Fruit fly (Drosophila melanogaster) whole organism, embryonic: ENCODE measurements around the gene CG4988.

Source experiments
- Abd-B ChIP-seq: fragments of 200-800 bp; sonication (Bioruptor generic); optimal IDR thresholded peaks from 2 replicates; lab custom pipeline; 2018; ENCODE audit warnings: missing biosample characterization, mild to moderate bottlenecking, missing genetic modification characterization, moderate library complexity
- CG10147 ChIP-seq: fragments of 200-800 bp; sonication (Bioruptor generic); optimal IDR thresholded peaks from 2 replicates; lab custom pipeline; 2019; ENCODE audit warnings: missing biosample characterization, mild to moderate bottlenecking, missing genetic modification characterization, moderate library complexity
- CG10209 ChIP-seq: fragments of 200-800 bp; sonication (Bioruptor generic); optimal IDR thresholded peaks from 3 replicates; lab custom pipeline; 2017; ENCODE audit warnings: missing biosample characterization, mild to moderate bottlenecking, missing genetic modification characterization, missing genetic modification reagents
- CG12071 ChIP-seq: fragments of 200-800 bp; sonication (Bioruptor generic); optimal IDR thresholded peaks from 3 replicates; lab custom pipeline; 2018; ENCODE audit warnings: missing biosample characterization, mild to moderate bottlenecking, missing genetic modification characterization
- CG17802 ChIP-seq: fragments of 200-800 bp; sonication (Bioruptor generic); optimal IDR thresholded peaks from 2 replicates; lab custom pipeline; 2018; ENCODE audit warnings: missing biosample characterization, mild to moderate bottlenecking, missing genetic modification characterization, moderate library complexity
- CG18476 ChIP-seq: fragments of 200-800 bp; sonication (Bioruptor generic); optimal IDR thresholded peaks from 2 replicates; lab custom pipeline; 2016; ENCODE audit warnings: missing biosample characterization, mild to moderate bottlenecking, missing genetic modification characterization
- CG2199 ChIP-seq: fragments of 200-800 bp; sonication (Bioruptor generic); IDR thresholded peaks from 3 replicates; pipeline ENCODE4 v1.3.6; 2022; ENCODE audit warnings: missing biosample characterization, missing genetic modification characterization
- CG3847 ChIP-seq: fragments of 200-800 bp; sonication (Bioruptor generic); IDR thresholded peaks from 2 replicates; pipeline ENCODE4 v1.3.6; 2022; ENCODE audit warnings: missing biosample characterization, missing genetic modification characterization
- CG4617 ChIP-seq: fragments of 200-800 bp; sonication (Bioruptor generic); optimal IDR thresholded peaks from 3 replicates; lab custom pipeline; 2016; ENCODE audit warnings: missing biosample characterization, missing genetic modification characterization, borderline replicate concordance
- CG7987 ChIP-seq: fragments of 200-800 bp; sonication (Bioruptor generic); optimal IDR thresholded peaks from 2 replicates; lab custom pipeline; 2018; ENCODE audit warnings: missing biosample characterization, mild to moderate bottlenecking, missing genetic modification characterization, moderate library complexity
- Camta ChIP-seq: fragments of 200-800 bp; sonication (Bioruptor generic); optimal IDR thresholded peaks from 2 replicates; lab custom pipeline; 2016; ENCODE audit warnings: missing biosample characterization, missing genetic modification characterization
- Deaf1 ChIP-seq: fragments of 200-800 bp; optimal IDR thresholded peaks from 3 replicates; lab custom pipeline; 2019; ENCODE audit warnings: missing biosample characterization, mild to moderate bottlenecking, missing genetic modification characterization, moderate library complexity
- Dll ChIP-seq: fragments of 200-800 bp; sonication (Bioruptor generic); IDR thresholded peaks from 4 replicates; pipeline ENCODE4 v1.3.6; 2022; ENCODE audit warnings: missing biosample characterization, missing genetic modification characterization; ENCODE audit not compliant: partially characterized antibody
- Elba2 ChIP-seq: fragments of 200-800 bp; sonication (Bioruptor generic); optimal IDR thresholded peaks from 3 replicates; lab custom pipeline; 2016; ENCODE audit warnings: missing biosample characterization, missing genetic modification characterization
- H2.0 ChIP-seq: fragments of 200-800 bp; sonication (Bioruptor generic); IDR thresholded peaks from 2 replicates; pipeline ENCODE4 v1.3.6; 2022; ENCODE audit warnings: missing biosample characterization, missing genetic modification characterization
- HLH4C ChIP-seq: fragments of 200-800 bp; sonication (Bioruptor generic); IDR thresholded peaks from 3 replicates; pipeline ENCODE4 v1.3.6; 2022; ENCODE audit warnings: missing biosample characterization, missing genetic modification characterization; ENCODE audit not compliant: partially characterized antibody
- Hand ChIP-seq: fragments of 200-800 bp; sonication (Bioruptor generic); optimal IDR thresholded peaks from 2 replicates; lab custom pipeline; 2017; ENCODE audit warnings: mild to moderate bottlenecking, missing biosample characterization, missing genetic modification reagents, missing genetic modification characterization
- Hmr ChIP-seq: fragments of 200-800 bp; sonication (Bioruptor generic); optimal IDR thresholded peaks from 3 replicates; lab custom pipeline; 2017; ENCODE audit warnings: mild to moderate bottlenecking, missing biosample characterization, missing genetic modification reagents, missing genetic modification characterization
- Hr78 ChIP-seq, 2 experiments: fragments of 200-800 bp in 1 of 2; fragments of >200 bp in 1 of 2; sonication (Bioruptor generic) in 1 of 2; optimal IDR thresholded peaks; 2 replicates each; lab custom pipeline; 2017 to 2019; ENCODE audit warnings: missing biosample characterization in 2 of 2, missing genetic modification characterization in 2 of 2, mild to moderate bottlenecking in 1 of 2, moderate library complexity in 1 of 2
- NC2α ChIP-seq: fragments of 200-800 bp; sonication (Bioruptor generic); optimal IDR thresholded peaks from 2 replicates; lab custom pipeline; 2016; ENCODE audit warnings: missing biosample characterization, missing genetic modification characterization
- NFAT ChIP-seq: fragments of 200-800 bp; sonication (Bioruptor generic); IDR thresholded peaks from 2 replicates; pipeline ENCODE4 v1.3.6; 2022; ENCODE audit warnings: missing biosample characterization, missing genetic modification characterization
- YL-1 ChIP-seq: fragments of 200-800 bp; sonication (Bioruptor generic); optimal IDR thresholded peaks from 3 replicates; lab custom pipeline; 2017; ENCODE audit warnings: missing biosample characterization, mild to moderate bottlenecking, missing genetic modification characterization
- ac ChIP-seq: fragments of 200-800 bp; sonication (Bioruptor generic); optimal IDR thresholded peaks from 3 replicates; lab custom pipeline; 2017; ENCODE audit warnings: missing biosample characterization, mild to moderate bottlenecking, missing genetic modification characterization
- bigmax ChIP-seq: fragments of 200-800 bp; sonication (Bioruptor generic); optimal IDR thresholded peaks from 2 replicates; lab custom pipeline; 2018; ENCODE audit warnings: missing biosample characterization, mild to moderate bottlenecking, missing genetic modification characterization
- cas ChIP-seq: fragments of 200-800 bp; sonication (Bioruptor generic); IDR thresholded peaks from 2 replicates; pipeline ENCODE4 v1.3.6; 2022; ENCODE audit warnings: missing biosample characterization, missing genetic modification characterization
- crol ChIP-seq: fragments of 200-800 bp; sonication (Bioruptor generic); IDR thresholded peaks from 2 replicates; pipeline ENCODE4 v1.3.6; 2022; ENCODE audit warnings: missing biosample characterization, missing genetic modification characterization
- da ChIP-seq: fragments of 200-800 bp; sonication (Bioruptor generic); optimal IDR thresholded peaks from 2 replicates; lab custom pipeline; 2016; ENCODE audit warnings: missing biosample characterization, missing genetic modification characterization
- mirr ChIP-seq: fragments of 200-800 bp; sonication (Bioruptor generic); optimal IDR thresholded peaks from 3 replicates; lab custom pipeline; 2018; ENCODE audit warnings: missing biosample characterization, mild to moderate bottlenecking, missing genetic modification characterization
- mld ChIP-seq: fragments of 200-800 bp; sonication (Bioruptor generic); IDR thresholded peaks from 3 replicates; pipeline ENCODE4 v1.3.6; 2022; ENCODE audit warnings: missing biosample characterization, missing genetic modification characterization; ENCODE audit not compliant: partially characterized antibody
- peb ChIP-seq: fragments of 200-800 bp; sonication (Bioruptor generic); IDR thresholded peaks from 2 replicates; pipeline ENCODE4 v1.3.6; 2022; ENCODE audit warnings: missing biosample characterization, missing genetic modification characterization
- sim ChIP-seq: fragments of 200-800 bp; sonication (Bioruptor generic); IDR thresholded peaks from 2 replicates; pipeline ENCODE4 v1.3.6; 2022; ENCODE audit warnings: missing biosample characterization, missing genetic modification characterization
- stwl ChIP-seq: fragments of 200-800 bp; sonication (Bioruptor generic); optimal IDR thresholded peaks from 3 replicates; lab custom pipeline; 2018; ENCODE audit warnings: missing biosample characterization, mild to moderate bottlenecking, missing genetic modification characterization, moderate library complexity
- unpg ChIP-seq: fragments of 200-800 bp; sonication (Bioruptor generic); optimal IDR thresholded peaks from 3 replicates; lab custom pipeline; 2018; ENCODE audit warnings: missing biosample characterization, mild to moderate bottlenecking, missing genetic modification characterization, moderate library complexity
- zf30C ChIP-seq: fragments of 200-800 bp; sonication (Bioruptor generic); optimal IDR thresholded peaks from 3 replicates; lab custom pipeline; 2018; ENCODE audit warnings: missing biosample characterization, mild to moderate bottlenecking, missing genetic modification characterization

Gene CG4988

DNA sequence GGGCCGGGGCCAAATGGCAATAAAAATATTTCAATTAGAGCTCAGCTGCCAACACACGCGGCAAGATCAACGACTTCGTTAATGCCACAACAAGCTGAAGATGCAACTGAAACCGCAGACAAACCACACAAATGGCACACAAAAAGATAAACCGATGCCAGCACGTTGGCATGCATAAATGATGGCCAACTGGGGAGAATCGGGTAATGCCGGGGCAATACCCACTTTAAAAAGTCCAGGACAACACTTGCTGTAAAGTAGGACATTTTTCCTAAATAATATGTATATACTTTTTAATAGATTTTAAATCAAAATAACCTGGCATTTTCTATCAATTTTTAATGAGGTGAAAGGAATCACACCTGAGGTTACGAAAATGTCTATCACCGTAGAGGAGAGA lies at the start of gene CG4988:
CG4988 (plus strand) TSS at position 301 of the 400 bp plus-strand sequence.
- TF ChIP-seq CG4617 (no peak), zf30C (GFP tag; lab: Kevin White, UChicago) (no peak), Deaf1 (tag; lab: Kevin White, UChicago) (no peak), da (GFP tag; lab: Kevin White, UChicago) (no peak), bigmax (GFP tag; lab: Kevin White, UChicago) (no peak), NFAT (GFP tag; lab: Robert Waterston, UW) (no peak)

DNA sequence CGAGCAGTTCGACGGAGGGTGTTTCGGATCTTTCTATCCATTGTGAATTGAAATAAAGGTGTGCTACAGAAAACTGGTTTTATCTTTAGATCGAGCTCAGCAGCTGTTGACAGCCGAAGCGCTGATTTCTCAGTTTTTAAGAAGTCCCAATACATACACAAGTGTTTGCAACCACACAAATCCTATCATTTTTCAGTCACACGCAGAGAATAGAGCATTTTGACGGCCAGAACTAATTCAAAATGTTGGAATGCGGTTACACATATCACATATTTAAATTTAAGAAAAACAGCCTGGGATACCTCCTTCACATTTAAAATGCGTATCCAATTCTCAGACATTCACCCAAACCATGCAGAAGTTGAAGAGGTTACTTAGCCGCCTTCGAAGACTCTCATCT lies 45.9 kb upstream of the CG4988 start, which contains the start of gene CG6614:
CG6614 (minus strand) TSS at position 101 of the 400 bp plus-strand sequence.
- no peak for TF ChIP-seq Hr78 (GFP tag; optimal IDR thresholded peaks at IDR 0.05; lab: Kevin White, UChicago)
- no peak for TF ChIP-seq Abd-B (GFP tag; lab: Kevin White, UChicago)
- no peak for TF ChIP-seq unpg
- TF ChIP-seq Elba2 (GFP tag; lab: Kevin White, UChicago): no peak
- no peak for TF ChIP-seq mirr (GFP tag; lab: Kevin White, UChicago)
- no peak for TF ChIP-seq stwl
- TF ChIP-seq Deaf1 (tag; lab: Kevin White, UChicago): no peak
- TF ChIP-seq CG17802 (tag; lab: Kevin White, UChicago): no peak
- TF ChIP-seq CG12071 (GFP tag; lab: Kevin White, UChicago): no peak
- no peak for TF ChIP-seq H2.0 (GFP tag; lab: Robert Waterston, UW)
- TF ChIP-seq Camta (GFP tag; lab: Kevin White, UChicago): no peak
- TF ChIP-seq CG10209: no peak
- no peak for TF ChIP-seq peb (GFP tag; lab: Robert Waterston, UW)
- no peak for TF ChIP-seq NC2α (GFP tag; lab: Kevin White, UChicago)
- no peak for TF ChIP-seq mld (GFP tag; lab: Robert Waterston, UW)
- TF ChIP-seq cas (GFP tag; lab: Robert Waterston, UW): no peak
- no peak for TF ChIP-seq CG3847 (GFP tag; lab: Robert Waterston, UW)
- no peak for TF ChIP-seq Hand (GFP tag; lab: Kevin White, UChicago)
- TF ChIP-seq CG18476 (GFP tag; lab: Kevin White, UChicago): no peak

DNA sequence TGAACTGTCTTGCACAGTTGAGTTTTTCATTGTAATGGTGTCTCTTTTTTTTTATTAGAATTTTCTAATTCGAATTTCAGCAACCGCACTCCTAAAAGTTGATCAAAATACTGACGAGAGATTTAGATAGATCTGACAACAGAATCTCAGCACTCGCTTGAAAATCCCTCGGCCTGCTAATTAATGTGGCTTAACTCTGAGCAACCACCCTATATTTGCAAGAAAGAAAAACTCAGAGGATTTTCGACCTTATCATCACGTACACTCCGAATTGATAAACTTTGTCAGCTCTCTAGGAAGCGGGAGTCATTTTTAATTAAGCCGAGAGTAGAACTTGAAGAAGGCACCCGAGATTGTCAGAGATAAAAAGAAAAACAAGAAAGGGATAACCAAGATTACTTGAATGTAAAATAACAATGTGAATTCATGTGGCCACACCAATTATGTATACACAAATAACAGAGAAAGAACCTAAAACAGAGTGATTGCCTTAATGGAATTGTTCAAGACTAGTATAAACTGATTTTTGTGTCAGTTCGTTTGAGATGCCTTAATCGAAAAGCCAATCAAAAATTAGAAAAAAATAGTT lies 42.6 kb upstream of the CG4988 start, which contains the start of the genes CG12307 and CG4983:
CG12307 (minus strand) TSS at position 101 of the 589 bp plus-strand sequence.
CG4983 (plus strand) TSS at position 539 of the 589 bp plus-strand sequence.
- no peak for TF ChIP-seq mirr (GFP tag; lab: Kevin White, UChicago)
- no peak for TF ChIP-seq CG7987 (GFP tag; lab: Kevin White, UChicago)
- no peak for TF ChIP-seq ac (GFP tag; lab: Kevin White, UChicago)
- TF ChIP-seq Hmr (GFP tag; lab: Kevin White, UChicago): no peak
- no peak for TF ChIP-seq CG10147 (GFP tag; lab: Kevin White, UChicago)
- no peak for TF ChIP-seq YL-1 (GFP tag; lab: Kevin White, UChicago)
- TF ChIP-seq HLH4C: no peak
- no peak for TF ChIP-seq cas (GFP tag; lab: Robert Waterston, UW)
- TF ChIP-seq, all 482 proteins: peak for 0

DNA sequence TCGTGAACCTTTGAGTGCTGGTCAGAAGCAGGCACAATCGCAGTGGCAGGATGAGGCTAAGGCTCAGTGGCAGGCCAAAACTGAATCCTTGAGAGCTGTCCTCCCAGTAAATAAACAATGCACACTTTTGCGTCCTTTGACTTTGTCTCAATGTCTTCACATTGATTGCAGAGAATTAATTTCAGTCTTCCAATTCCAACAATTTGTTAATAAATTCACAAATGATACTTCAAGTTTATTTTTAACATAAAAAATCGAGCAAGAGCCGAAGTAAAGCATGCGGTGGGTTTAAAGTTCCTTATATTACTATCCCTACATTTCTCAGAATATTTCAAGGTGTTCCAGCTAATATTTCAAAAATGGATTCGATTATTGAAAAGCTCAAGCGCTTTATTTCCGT lies 37.5 kb upstream of the CG4988 start, which contains the start of gene CG43167:
CG43167 (plus strand) TSS at position 301 of the 400 bp plus-strand sequence.
- TF ChIP-seq sim (GFP tag; lab: Robert Waterston, UW) (no peak), Dll (no peak), crol (GFP tag; lab: Robert Waterston, UW) (no peak), CG2199 (GFP tag; lab: Robert Waterston, UW) (no peak)
